Worm (Caenorhabditis elegans): ENCODE data around the gene fis-2.

The fis-2 gene

ce11 chrX:8302299-8302698 is 17.3 kb upstream of the fis-2 start, which contains the start of gene inx-5:
TSS of gene inx-5 (minus strand) at chrX:8302399.
- TF ChIP-seq ces-1 (GFP tag; optimal IDR thresholded peaks at IDR 0.05) (no peak), F16B12.6 (tag; optimal IDR thresholded peaks at IDR 0.05) (no peak), grh-1 (GFP tag; IDR thresholded peaks at IDR 0.05) (no peak), sup-37 (GFP tag; optimal IDR thresholded peaks at IDR 0.05) (no peak), lin-39 (tag; optimal IDR thresholded peaks at IDR 0.05) (no peak), nhr-20 (tag; optimal IDR thresholded peaks at IDR 0.05) (no peak), nhr-71 (tag; optimal IDR thresholded peaks at IDR 0.05) (no peak), nhr-19 (GFP tag; conservative IDR thresholded peaks at IDR 0.05) (no peak), blmp-1 (tag; optimal IDR thresholded peaks at IDR 0.05) (peak; percentile 18)

ce11 chrX:8299554-8299953 is 14.5 kb upstream of the fis-2 start, which contains the start of gene ced-13:
TSS of gene ced-13 (minus strand) at chrX:8299654.
- TF ChIP-seq sptf-1 (tag; optimal IDR thresholded peaks at IDR 0.05) = no peak
- no peak for TF ChIP-seq nhr-12 (tag; optimal IDR thresholded peaks at IDR 0.05)
- no peak for TF ChIP-seq isw-1 (GFP tag; IDR thresholded peaks at IDR 0.05)
- no peak for TF ChIP-seq mef-2 (tag; optimal IDR thresholded peaks at IDR 0.05)
- TF ChIP-seq zag-1 (tag; optimal IDR thresholded peaks at IDR 0.05) = no peak

- TF ChIP-seq ets-5 (GFP tag; IDR thresholded peaks at IDR 0.05) = no peak
- TF ChIP-seq lin-14 (GFP tag; optimal IDR thresholded peaks at IDR 0.05) = no peak
- no peak for TF ChIP-seq pqm-1 (tag; optimal IDR thresholded peaks at IDR 0.05)
- no peak for TF ChIP-seq nhr-90 (tag; optimal IDR thresholded peaks at IDR 0.05; ENCODE audit: poor library complexity)
- no peak for TF ChIP-seq ztf-4 (tag; optimal IDR thresholded peaks at IDR 0.05)
- no peak for TF ChIP-seq lin-35 (GFP tag; optimal IDR thresholded peaks at IDR 0.05)
- no peak for TF ChIP-seq elt-3 (tag; optimal IDR thresholded peaks at IDR 0.05)
- no peak for TF ChIP-seq hlh-4 (tag; optimal IDR thresholded peaks at IDR 0.05)
- no peak for TF ChIP-seq nhr-76 (tag; optimal IDR thresholded peaks at IDR 0.05)
- no peak for TF ChIP-seq lir-3 (tag; optimal IDR thresholded peaks at IDR 0.05; ENCODE audit: poor library complexity)
- no peak for TF ChIP-seq xbp-1 (tag; optimal IDR thresholded peaks at IDR 0.05)
- TF ChIP-seq aly-2 (tag; optimal IDR thresholded peaks at IDR 0.05) = no peak
- TF ChIP-seq ceh-63 (GFP tag; optimal IDR thresholded peaks at IDR 0.05) = no peak
- no peak for TF ChIP-seq lsy-2 (tag; optimal IDR thresholded peaks at IDR 0.05)
- TF ChIP-seq unc-130 (tag; optimal IDR thresholded peaks at IDR 0.05) = no peak
- no peak for TF ChIP-seq nhr-47 (tag; optimal IDR thresholded peaks at IDR 0.05)
- no peak for TF ChIP-seq fos-1 (tag; optimal IDR thresholded peaks at IDR 0.05)
- no peak for TF ChIP-seq pag-3 (tag; optimal IDR thresholded peaks at IDR 0.05; ENCODE audit: borderline replicate concordance, insufficient read depth)
Measured at ce11 chrX:8297333-8297732, 12.3 kb upstream of the fis-2 start.

ce11 chrX:8294586-8294985 is 9.6 kb upstream of the fis-2 start, which contains the start of gene R09F10.3:
TSS of gene R09F10.3 (plus strand) at chrX:8294625.
- TF ChIP-seq unc-62 (GFP tag; optimal IDR thresholded peaks at IDR 0.05) (no peak), unc-98 (GFP tag; IDR thresholded peaks at IDR 0.05) (no peak), nhr-90 (tag; optimal IDR thresholded peaks at IDR 0.05; ENCODE audit: poor library complexity) (no peak), tbx-2 (tag; optimal IDR thresholded peaks at IDR 0.05) (no peak), fos-1 (tag; optimal IDR thresholded peaks at IDR 0.05) (no peak), pqm-1 (tag; optimal IDR thresholded peaks at IDR 0.05) (no peak), isw-1 (GFP tag; IDR thresholded peaks at IDR 0.05) (no peak), elt-3 (tag; optimal IDR thresholded peaks at IDR 0.05) (no peak), blmp-1 (tag; optimal IDR thresholded peaks at IDR 0.05) (no peak), ceh-82 (tag; optimal IDR thresholded peaks at IDR 0.05) (no peak), unc-30 (tag; optimal IDR thresholded peaks at IDR 0.05) (no peak), nhr-19 (GFP tag; conservative IDR thresholded peaks at IDR 0.05) (no peak), efl-1 (optimal IDR thresholded peaks at IDR 0.05) (no peak), efl-1 (GFP tag; optimal IDR thresholded peaks at IDR 0.05 in 1 of 2) (no peak), lin-13 (GFP tag; optimal IDR thresholded peaks at IDR 0.05) (no peak), mep-1 (tag; optimal IDR thresholded peaks at IDR 0.05) (no peak), Y116A8C.19 (tag; optimal IDR thresholded peaks at IDR 0.05; ENCODE audit: borderline replicate concordance) (no peak)

All from whole organism, L1 larva.